Fruit fly (Drosophila melanogaster) whole organism, wandering third instar larva: ENCODE measurements around the gene CG43182.

Experiments
- Abd-B ChIP-seq: fragments of >200 bp; optimal IDR thresholded peaks from 2 replicates; lab custom pipeline; 2017; ENCODE audit warnings: missing biosample characterization, missing genetic modification characterization
- CG32264 ChIP-seq: fragments of 200-800 bp; sonication (Bioruptor generic); optimal IDR thresholded peaks from 2 replicates; lab custom pipeline; 2016; ENCODE audit warnings: missing biosample characterization, missing genetic modification characterization
- CrebA ChIP-seq: fragments of 200-800 bp; sonication (Bioruptor generic); optimal IDR thresholded peaks from 2 replicates; lab custom pipeline; 2016; ENCODE audit warnings: missing biosample characterization, mild to moderate bottlenecking, missing genetic modification characterization, borderline replicate concordance
- Dfd ChIP-seq: fragments of >200 bp; optimal IDR thresholded peaks from 2 replicates; lab custom pipeline; 2017; ENCODE audit warnings: missing biosample characterization, missing genetic modification characterization
- Dif ChIP-seq: fragments of 200-275, 200-300 bp; sonication (Bioruptor generic); optimal IDR thresholded peaks from 2 replicates; lab custom pipeline; 2018; ENCODE audit warnings: missing biosample characterization, missing genetic modification characterization; ENCODE audit not compliant: partially characterized antibody
- GATAd ChIP-seq: sonication (Bioruptor generic); optimal IDR thresholded peaks from 2 replicates; lab custom pipeline; 2016; ENCODE audit warnings: missing biosample characterization, missing genetic modification characterization
- HLH106 ChIP-seq: fragments of 200-800 bp; optimal IDR thresholded peaks from 3 replicates; lab custom pipeline; 2019; ENCODE audit warnings: missing biosample characterization, mild to moderate bottlenecking, missing genetic modification characterization, moderate library complexity
- Hnf4 ChIP-seq: fragments of 200-800 bp; sonication (Bioruptor generic); optimal IDR thresholded peaks from 2 replicates; lab custom pipeline; 2016; ENCODE audit warnings: missing biosample characterization, mild to moderate bottlenecking, missing genetic modification characterization
- Hr78 ChIP-seq: fragments of >200 bp; optimal IDR thresholded peaks from 2 replicates; lab custom pipeline; 2017; ENCODE audit warnings: missing biosample characterization, missing genetic modification characterization
- Hr83 ChIP-seq: fragments of 200-300 bp; sonication (Bioruptor generic); optimal IDR thresholded peaks from 2 replicates; lab custom pipeline; 2016; ENCODE audit warnings: missing biosample characterization, mild to moderate bottlenecking, missing genetic modification characterization, moderate library complexity; ENCODE audit not compliant: poor library complexity, severe bottlenecking
- Jra ChIP-seq: sonication (Bioruptor generic); optimal IDR thresholded peaks from 2 replicates; lab custom pipeline; 2016; ENCODE audit warnings: missing biosample characterization, missing genetic modification characterization
- Myc ChIP-seq: fragments of >200 bp; optimal IDR thresholded peaks from 2 replicates; lab custom pipeline; 2017
- OdsH ChIP-seq: fragments of 200-800 bp; sonication (Bioruptor generic); optimal IDR thresholded peaks from 2 replicates; lab custom pipeline; 2016; ENCODE audit warnings: missing biosample characterization, mild to moderate bottlenecking, missing genetic modification characterization
- Rel ChIP-seq, 2 experiments: fragments of 200-800 bp; sonication (Bioruptor generic) in 1 of 2; optimal IDR thresholded peaks; 2 replicates in 1 of 2; 3 replicates in 1 of 2; lab custom pipeline; 2016 to 2019; ENCODE audit warnings: mild to moderate bottlenecking in 2 of 2, missing biosample characterization in 2 of 2, missing genetic modification characterization in 2 of 2, moderate library complexity in 1 of 2
- Sp1 ChIP-seq: fragments of 200-800 bp; sonication (Bioruptor generic); optimal IDR thresholded peaks from 3 replicates; lab custom pipeline; 2019; ENCODE audit warnings: missing biosample characterization, mild to moderate bottlenecking, missing genetic modification characterization, moderate library complexity
- Vsx2 ChIP-seq: fragments of 200-300, 225-300 bp; sonication (Bioruptor generic); optimal IDR thresholded peaks from 2 replicates; lab custom pipeline; 2018; ENCODE audit warnings: missing biosample characterization, missing genetic modification characterization; ENCODE audit not compliant: partially characterized antibody
- br ChIP-seq: fragments of 200-800 bp; sonication (Bioruptor generic); optimal IDR thresholded peaks from 2 replicates; lab custom pipeline; 2016; ENCODE audit warnings: missing biosample characterization, missing genetic modification characterization
- brk ChIP-seq: fragments of 200-800 bp; sonication (Bioruptor generic); optimal IDR thresholded peaks from 2 replicates; lab custom pipeline; 2016; ENCODE audit warnings: missing biosample characterization, mild to moderate bottlenecking, missing genetic modification characterization
- dl ChIP-seq, 2 experiments: fragments of 175-275, 200-275 bp in 1 of 2; fragments of 200-275 bp in 1 of 2; sonication (Bioruptor generic); optimal IDR thresholded peaks; lab custom pipeline; 2018; ENCODE audit warnings: mild to moderate bottlenecking in 2 of 2, missing biosample characterization in 2 of 2, missing genetic modification characterization in 2 of 2, moderate library complexity in 2 of 2; ENCODE audit not compliant: partially characterized antibody in 2 of 2, insufficient read depth in 1 of 2
- dmrt93B ChIP-seq: fragments of 200-800 bp; sonication (Bioruptor generic); optimal IDR thresholded peaks from 2 replicates; lab custom pipeline; 2018; ENCODE audit warnings: missing biosample characterization, mild to moderate bottlenecking, missing genetic modification characterization
- dsf ChIP-seq: sonication (Bioruptor generic); optimal IDR thresholded peaks from 2 replicates; lab custom pipeline; 2016; ENCODE audit warnings: missing biosample characterization, missing genetic modification characterization, borderline replicate concordance
- ey ChIP-seq: fragments of 200-800 bp; sonication (Bioruptor generic); optimal IDR thresholded peaks from 2 replicates; lab custom pipeline; 2016; ENCODE audit warnings: missing biosample characterization, missing genetic modification characterization
- foxo ChIP-seq, 2 experiments: fragments of 200-800 bp; sonication (Bioruptor generic); optimal IDR thresholded peaks; 2 replicates in 1 of 2; 3 replicates in 1 of 2; lab custom pipeline; 2016 to 2017; ENCODE audit warnings: missing biosample characterization in 2 of 2, missing genetic modification characterization in 2 of 2
- fru ChIP-seq: fragments of 200-800 bp; sonication (Bioruptor generic); optimal IDR thresholded peaks from 3 replicates; lab custom pipeline; 2016; ENCODE audit warnings: missing biosample characterization, mild to moderate bottlenecking, missing genetic modification characterization
- h ChIP-seq: fragments of 200-800 bp; sonication (Bioruptor generic); optimal IDR thresholded peaks from 3 replicates; lab custom pipeline; 2016; ENCODE audit warnings: missing biosample characterization, mild to moderate bottlenecking, missing genetic modification characterization
- jim ChIP-seq: fragments of 175-275, 200-325 bp; sonication (Bioruptor generic); optimal IDR thresholded peaks from 2 replicates; lab custom pipeline; 2016; ENCODE audit warnings: missing biosample characterization, mild to moderate bottlenecking, missing genetic modification characterization
- lola ChIP-seq: fragments of >200 bp; optimal IDR thresholded peaks from 2 replicates; lab custom pipeline; 2017; ENCODE audit warnings: missing biosample characterization, missing genetic modification characterization
- pan ChIP-seq: fragments of >200 bp; optimal IDR thresholded peaks from 2 replicates; lab custom pipeline; 2017
- psq ChIP-seq: fragments of 200-800 bp; sonication (Bioruptor generic); optimal IDR thresholded peaks from 3 replicates; lab custom pipeline; 2017; ENCODE audit warnings: missing biosample characterization, mild to moderate bottlenecking, missing genetic modification characterization, moderate library complexity
- sage ChIP-seq: fragments of 200-800 bp; sonication (Bioruptor generic); optimal IDR thresholded peaks from 2 replicates; lab custom pipeline; 2016; ENCODE audit warnings: missing biosample characterization, mild to moderate bottlenecking, missing genetic modification characterization
- tai ChIP-seq: sonication (Bioruptor generic); optimal IDR thresholded peaks from 2 replicates; lab custom pipeline; 2016; ENCODE audit warnings: missing biosample characterization, missing genetic modification characterization
- usp ChIP-seq: fragments of >200 bp; optimal IDR thresholded peaks from 2 replicates; lab custom pipeline; 2017; ENCODE audit warnings: missing biosample characterization, missing genetic modification characterization
- woc ChIP-seq: sonication (Bioruptor generic); optimal IDR thresholded peaks from 2 replicates; lab custom pipeline; 2016; ENCODE audit warnings: missing biosample characterization, mild to moderate bottlenecking, missing genetic modification characterization

Gene CG43182

DNA sequence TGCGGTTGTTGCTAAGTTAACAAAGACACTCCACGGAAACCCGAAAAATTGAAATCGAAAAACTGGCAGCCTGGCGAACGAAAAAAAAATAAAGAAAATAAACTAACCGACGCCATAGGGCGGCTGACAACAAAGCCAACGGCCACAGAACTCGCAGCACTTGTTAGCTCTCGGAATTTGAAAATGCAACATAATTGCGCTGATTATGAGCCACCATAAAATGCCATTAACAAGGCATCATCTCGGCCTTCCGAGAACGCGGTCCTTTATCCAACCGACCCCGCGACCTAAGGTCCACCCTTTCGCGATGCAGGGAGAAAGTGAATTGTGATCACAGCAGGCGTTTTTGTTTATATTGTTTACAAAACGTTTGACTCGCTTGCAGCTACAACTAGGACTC lies 24.5 kb downstream of the CG43182 start:
- no peak for TF ChIP-seq Sp1 (GFP tag; lab: Kevin White, UChicago)
- no peak for TF ChIP-seq Vsx2 (GFP tag; lab: Kevin White, UChicago)

- TF ChIP-seq CG32264 (GFP tag; lab: Kevin White, UChicago) (no peak), h (no peak), ey (GFP tag; lab: Kevin White, UChicago) (no peak), jim (GFP tag; lab: Kevin White, UChicago) (no peak), Dif (GFP tag; lab: Kevin White, UChicago) (no peak), br (GFP tag; lab: Kevin White, UChicago) (no peak), Dfd (no peak), dl (GFP tag; optimal IDR thresholded peaks at IDR 0.05; lab: Kevin White, UChicago; ENCODE audit: insufficient read depth in 1 of 2, partially characterized antibody in 2 of 2) (no peak), Vsx2 (GFP tag; lab: Kevin White, UChicago) (no peak), GATAd (no peak), tai (GFP tag; lab: Kevin White, UChicago) (no peak), CrebA (GFP tag; lab: Kevin White, UChicago) (no peak), Myc (lab: Kevin White, UChicago) (no peak), Hr78 (no peak), usp (no peak)
These were observed 25.5 kb downstream of the CG43182 start for dm6 chrX:378341-378740.

DNA sequence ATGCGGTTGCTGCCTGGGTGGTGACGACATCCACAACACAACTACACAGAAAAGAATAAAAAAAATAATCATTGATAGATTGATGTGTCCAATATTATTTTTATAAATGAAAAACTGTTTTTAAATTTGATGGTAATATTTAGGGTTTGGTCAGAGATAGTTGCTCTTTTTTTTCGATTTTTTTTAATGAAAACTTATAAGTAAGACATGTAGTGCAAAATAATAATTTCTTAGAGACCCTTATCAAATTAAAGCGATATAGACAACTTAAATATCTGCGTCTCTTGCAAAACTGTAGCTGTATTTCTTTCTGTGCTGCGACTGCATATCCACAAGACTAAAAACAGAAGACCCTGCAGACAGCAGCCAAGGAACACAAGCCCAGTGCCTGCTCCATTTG lies 26.7 kb downstream of the CG43182 start:
- TF ChIP-seq Hnf4 (GFP tag; lab: Kevin White, UChicago) = no peak
- no peak for TF ChIP-seq dsf (GFP tag; lab: Kevin White, UChicago)
- TF ChIP-seq Vsx2 (GFP tag; lab: Kevin White, UChicago) = no peak
- no peak for TF ChIP-seq jim (GFP tag; lab: Kevin White, UChicago)
- TF ChIP-seq OdsH (GFP tag; lab: Kevin White, UChicago) = peak; percentile 3
- no peak for TF ChIP-seq psq (GFP tag; lab: Kevin White, UChicago)
- TF ChIP-seq Dif (GFP tag; lab: Kevin White, UChicago) = no peak
- no peak for TF ChIP-seq lola (GFP tag; lab: Kevin White, UChicago)
- no peak for TF ChIP-seq Sp1 (GFP tag; lab: Kevin White, UChicago)
- TF ChIP-seq Abd-B (GFP tag; lab: Kevin White, UChicago) = no peak
- TF ChIP-seq CrebA (GFP tag; lab: Kevin White, UChicago) = no peak
- TF ChIP-seq dmrt93B (GFP tag; lab: Kevin White, UChicago) = no peak
- no peak for TF ChIP-seq usp
- no peak for TF ChIP-seq Myc (lab: Kevin White, UChicago)
- no peak for TF ChIP-seq Jra
- TF ChIP-seq pan (lab: Kevin White, UChicago) = no peak
- TF ChIP-seq sage (GFP tag; lab: Kevin White, UChicago) = no peak
- no peak for TF ChIP-seq tai (GFP tag; lab: Kevin White, UChicago)
- no peak for TF ChIP-seq Rel (GFP tag; optimal IDR thresholded peaks at IDR 0.05; lab: Kevin White, UChicago)
- TF ChIP-seq Rel (tag; optimal IDR thresholded peaks at IDR 0.05; lab: Kevin White, UChicago) = no peak
- no peak for TF ChIP-seq brk (GFP tag; lab: Kevin White, UChicago)
- no peak for TF ChIP-seq Hr83
- TF ChIP-seq Hr78 = no peak
- TF ChIP-seq fru = peak; percentile 33
- TF ChIP-seq CG32264 (GFP tag; lab: Kevin White, UChicago) = no peak
- TF ChIP-seq GATAd = no peak
- TF ChIP-seq foxo (GFP tag; optimal IDR thresholded peaks at IDR 0.05; lab: Kevin White, UChicago) = peak in 1 of 2 experiments; percentile 31
- no peak for TF ChIP-seq br (GFP tag; lab: Kevin White, UChicago)
- peak; percentile 19 for TF ChIP-seq HLH106
- peak; percentile 21 for TF ChIP-seq h
- no peak for TF ChIP-seq woc
- no peak for TF ChIP-seq ey (GFP tag; lab: Kevin White, UChicago)
